Worm (Caenorhabditis elegans): ENCODE data around the gene M01H9.5.

M01H9.5 gene

DNA sequence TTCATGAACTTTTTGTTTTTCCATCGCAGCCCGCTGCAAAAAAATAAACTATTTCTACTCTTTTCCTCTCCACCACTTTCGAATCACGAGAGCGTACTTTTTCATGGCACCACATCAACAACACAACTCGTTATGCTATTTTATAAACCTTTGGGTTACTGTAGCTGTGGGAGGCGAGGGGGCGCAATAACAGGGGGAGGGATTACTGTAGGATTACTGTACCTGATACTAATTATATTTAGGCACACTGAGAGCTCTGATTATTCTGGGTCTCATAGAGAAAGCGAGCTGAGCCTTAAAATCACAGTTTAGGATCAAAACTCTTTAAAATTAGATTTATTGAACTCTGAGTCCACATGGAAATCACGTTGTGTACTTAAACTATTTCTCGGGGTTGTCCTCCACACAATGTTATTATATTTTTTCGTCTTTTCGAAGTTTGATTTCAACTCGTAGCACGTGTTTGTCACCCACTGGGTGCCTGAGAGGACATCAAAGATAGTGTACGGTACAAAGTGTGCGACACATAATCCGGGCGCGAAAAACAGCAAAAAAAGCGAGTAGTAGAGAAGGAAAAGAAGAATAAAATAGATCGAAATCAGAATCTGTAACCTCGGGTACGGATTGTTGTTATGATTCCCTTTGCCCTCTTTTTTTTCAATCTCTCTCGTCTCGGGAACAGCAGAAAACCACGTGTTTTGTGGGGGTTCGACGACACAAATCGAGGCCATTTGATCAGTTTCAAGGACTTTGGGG is 7.3 kb downstream of the M01H9.5 start (continued):
- no peak for TF ChIP-seq ceh-91 (GFP tag; IDR thresholded peaks at IDR 0.05)
- no peak for TF ChIP-seq zfh-2 (GFP tag; conservative IDR thresholded peaks at IDR 0.05)
- no peak for TF ChIP-seq ztf-6 (GFP tag; IDR thresholded peaks at IDR 0.05)
- peak; percentile 11 for TF ChIP-seq chd-7 (tag; optimal IDR thresholded peaks at IDR 0.05)
- TF ChIP-seq Y56A3A.18 (GFP tag; IDR thresholded peaks at IDR 0.05), result 0 out of 2 replicates have a peak, but pooled peaks have one; percentile 6
- peak; percentile 8; the same call in 1 of the 2 replicates for TF ChIP-seq let-526 (GFP tag; IDR thresholded peaks at IDR 0.05)
- no peak for TF ChIP-seq cebp-1 (GFP tag; IDR thresholded peaks at IDR 0.05)
- TF ChIP-seq cebp-1 (tag; optimal IDR thresholded peaks at IDR 0.05), result peak; percentile 44
- peak; percentile 5; the same call in 1 of the 2 replicates for TF ChIP-seq mcd-1 (GFP tag; IDR thresholded peaks at IDR 0.05)
- no peak; the same call in none of the 2 replicates for TF ChIP-seq B0336.3 (GFP tag; IDR thresholded peaks at IDR 0.05)
- TF ChIP-seq him-1 (tag; optimal IDR thresholded peaks at IDR 0.05), result no peak
- no peak for TF ChIP-seq ama-1 (optimal IDR thresholded peaks at IDR 0.05)
- no peak for TF ChIP-seq ama-1 (GFP tag; optimal IDR thresholded peaks at IDR 0.05)

DNA sequence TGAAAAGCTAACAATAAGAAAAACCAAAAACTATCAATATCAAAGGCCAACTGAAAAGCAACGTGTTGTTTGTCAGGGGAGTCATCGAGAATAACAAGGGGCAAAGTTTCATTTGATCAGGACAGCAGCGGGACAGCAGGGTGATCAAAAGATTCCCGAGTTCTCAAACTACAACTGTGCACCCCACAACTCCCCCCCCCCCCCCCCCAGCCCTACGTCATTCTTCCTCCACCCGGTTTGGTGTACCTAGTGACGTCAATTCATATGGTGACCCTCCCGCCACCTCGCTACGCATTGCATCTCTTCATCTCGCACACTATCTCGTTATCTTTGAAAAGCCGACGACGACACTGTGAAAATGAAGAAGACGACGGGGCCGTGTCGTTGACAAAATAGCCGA is 8.5 kb downstream of the M01H9.5 start:
- TF ChIP-seq B0336.3 (GFP tag; IDR thresholded peaks at IDR 0.05), result peak; percentile 64
- TF ChIP-seq egrh-3 (GFP tag; IDR thresholded peaks at IDR 0.05), result peak; percentile 51; the same call in 1 of the 2 replicates
- TF ChIP-seq F55B11.4 (tag; optimal IDR thresholded peaks at IDR 0.05; ENCODE audit: borderline replicate concordance, insufficient read depth), result no peak
- peak; percentile 45 for TF ChIP-seq athp-1 (tag; optimal IDR thresholded peaks at IDR 0.05)
- TF ChIP-seq cebp-1 (GFP tag; IDR thresholded peaks at IDR 0.05), result no peak; the same call in 1 of the 2 replicates
- peak; percentile 66 for TF ChIP-seq cebp-1 (tag; optimal IDR thresholded peaks at IDR 0.05)
- TF ChIP-seq mxl-1 (tag; optimal IDR thresholded peaks at IDR 0.05), result no peak
- TF ChIP-seq K12H6.12 (tag; optimal IDR thresholded peaks at IDR 0.05), result peak; percentile 6
- 0 out of 2 replicates have a peak, but pooled peaks have one; percentile 26 for TF ChIP-seq mcd-1 (GFP tag; IDR thresholded peaks at IDR 0.05)
- peak; percentile 79 for TF ChIP-seq zfh-2 (GFP tag; conservative IDR thresholded peaks at IDR 0.05)
- peak; percentile 51; the same call in 1 of the 2 replicates for TF ChIP-seq dox-1 (GFP tag; IDR thresholded peaks at IDR 0.05)
- TF ChIP-seq nfyb-1 (GFP tag; IDR thresholded peaks at IDR 0.05), result peak; percentile 37; the same call in 1 of the 2 replicates
- TF ChIP-seq ceh-27 (GFP tag; optimal IDR thresholded peaks at IDR 0.05), result peak; percentile 1
- TF ChIP-seq C17E4.6 (GFP tag; IDR thresholded peaks at IDR 0.05), result no peak
- peak; percentile 56 for TF ChIP-seq F52B5.7 (tag; optimal IDR thresholded peaks at IDR 0.05)
- TF ChIP-seq ztf-26 (tag; optimal IDR thresholded peaks at IDR 0.05), result peak; percentile 50
- TF ChIP-seq ceh-100 (GFP tag; IDR thresholded peaks at IDR 0.05), result no peak
- peak; percentile 16 for TF ChIP-seq somi-1 (GFP tag; optimal IDR thresholded peaks at IDR 0.05)
- TF ChIP-seq ztf-3 (GFP tag; optimal IDR thresholded peaks at IDR 0.05), result no peak
- TF ChIP-seq chd-7 (tag; optimal IDR thresholded peaks at IDR 0.05), result peak; percentile 30
- TF ChIP-seq atf-7 (tag; optimal IDR thresholded peaks at IDR 0.05), result peak; percentile 60
- TF ChIP-seq ceh-40 (GFP tag; IDR thresholded peaks at IDR 0.05), result no peak
- peak; percentile 12; the same call in 1 of the 2 replicates for TF ChIP-seq K11D2.4 (GFP tag; IDR thresholded peaks at IDR 0.05)
- TF ChIP-seq nhr-27 (tag; optimal IDR thresholded peaks at IDR 0.05), result no peak
- no peak for TF ChIP-seq ztf-18 (tag; optimal IDR thresholded peaks at IDR 0.05)
- TF ChIP-seq akir-1 (GFP tag; optimal IDR thresholded peaks at IDR 0.05), result no peak
- TF ChIP-seq ceh-58 (GFP tag; IDR thresholded peaks at IDR 0.05), result no peak

DNA sequence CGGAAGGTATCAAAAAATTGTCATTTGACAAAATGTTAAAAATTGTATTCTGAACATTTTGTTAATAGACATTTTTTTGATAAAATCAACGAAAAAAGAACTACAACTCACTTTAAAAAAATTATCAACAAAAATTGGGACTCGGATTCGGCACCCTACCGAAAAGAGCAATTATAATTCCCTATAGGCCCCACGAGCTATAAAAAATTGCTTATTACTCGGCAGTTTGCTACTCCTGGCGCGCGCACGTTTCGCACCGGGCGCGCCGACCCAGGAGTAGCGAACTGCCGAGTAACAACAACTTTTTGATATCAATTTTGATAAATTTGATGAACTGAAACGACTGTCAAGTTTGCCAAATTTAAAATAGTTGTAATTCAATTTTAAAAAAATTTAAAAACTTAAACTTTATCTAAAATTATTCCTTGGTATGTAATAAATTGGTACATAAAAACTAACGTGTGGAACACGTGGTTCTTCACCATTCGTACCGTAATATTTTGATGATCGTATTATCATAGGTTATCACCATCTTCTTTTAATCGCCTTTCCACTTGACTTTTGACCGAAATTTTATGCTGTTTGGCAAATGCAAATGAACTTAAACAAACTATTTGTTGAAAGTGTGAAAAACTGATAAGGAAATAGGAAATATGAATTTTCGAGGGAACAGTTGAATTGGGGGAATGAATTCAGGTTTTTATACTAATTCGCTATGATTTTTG is 10.2 kb downstream of the M01H9.5 start:
- TF ChIP-seq aptf-3 (GFP tag; IDR thresholded peaks at IDR 0.05) (no peak), lin-54 (GFP tag; optimal IDR thresholded peaks at IDR 0.05) (no peak), F10E7.11 (tag; optimal IDR thresholded peaks at IDR 0.05) (no peak), madf-8 (GFP tag; conservative IDR thresholded peaks at IDR 0.05) (no peak), die-1 (tag; optimal IDR thresholded peaks at IDR 0.05) (no peak), madf-6 (GFP tag; IDR thresholded peaks at IDR 0.05) (no peak), akir-1 (GFP tag; optimal IDR thresholded peaks at IDR 0.05) (no peak), madf-10 (tag; optimal IDR thresholded peaks at IDR 0.05) (no peak), Y53G8AR.9 (GFP tag; conservative IDR thresholded peaks at IDR 0.05) (no peak), F33H1.4 (GFP tag; IDR thresholded peaks at IDR 0.05) (no peak), gei-17 (GFP tag; optimal IDR thresholded peaks at IDR 0.05) (no peak), ztf-18 (tag; optimal IDR thresholded peaks at IDR 0.05) (no peak), unc-62 (GFP tag; optimal IDR thresholded peaks at IDR 0.05) (no peak), let-526 (GFP tag; IDR thresholded peaks at IDR 0.05) (no peak)
